Worm (Caenorhabditis elegans): ENCODE measurements around the gene F42A9.3.

- TF ChIP-seq fos-1 (tag; optimal IDR thresholded peaks at IDR 0.05): no peak
- TF ChIP-seq pha-4 (GFP tag; IDR thresholded peaks at IDR 0.05): no peak
- TF ChIP-seq pha-4 (tag; optimal IDR thresholded peaks at IDR 0.05): no peak
- no peak for TF ChIP-seq ztf-11 (tag; optimal IDR thresholded peaks at IDR 0.05)
- TF ChIP-seq mep-1 (tag; optimal IDR thresholded peaks at IDR 0.05): no peak
- TF ChIP-seq aly-2 (tag; optimal IDR thresholded peaks at IDR 0.05): no peak
- no peak for TF ChIP-seq nhr-11 (tag; optimal IDR thresholded peaks at IDR 0.05)
- TF ChIP-seq sdz-12 (GFP tag; optimal IDR thresholded peaks at IDR 0.05): no peak
- TF ChIP-seq lsy-2 (tag; optimal IDR thresholded peaks at IDR 0.05): no peak
- no peak for TF ChIP-seq gei-8 (GFP tag; optimal IDR thresholded peaks at IDR 0.05)
- no peak for TF ChIP-seq duxl-1 (tag; optimal IDR thresholded peaks at IDR 0.05; ENCODE audit: poor library complexity)
- TF ChIP-seq lin-29 (GFP tag; IDR thresholded peaks at IDR 0.05): no peak
- TF ChIP-seq dpl-1 (GFP tag; optimal IDR thresholded peaks at IDR 0.05): no peak
- TF ChIP-seq nhr-237 (tag; optimal IDR thresholded peaks at IDR 0.05): no peak
Observed at ce11 chrIV:8585076-8586033, 31.7 kb upstream of the F42A9.3 start, which contains the start of gene catp-7.
